Worm (Caenorhabditis elegans) whole organism, mixed stage, embryonic: ENCODE results near the gene ilcr-2.
A peak's percentile ranks its signal among the peaks of the same experiment; 100 is the strongest.

Experiments
- M03D4.4 ChIP-seq: sonication (generic microtip); optimal IDR thresholded peaks from 2 replicates; lab custom pipeline; 2017; ENCODE audit warnings: mild to moderate bottlenecking, missing genetic modification characterization, missing compliant biosample characterization
- bed-3 ChIP-seq: fragments of 200-800 bp; sonication (Bioruptor generic); optimal IDR thresholded peaks from 3 replicates; lab custom pipeline; 2018; ENCODE audit warnings: mild to moderate bottlenecking, missing genetic modification characterization, moderate library complexity, missing compliant biosample characterization
- blmp-1 ChIP-seq: fragments of 150-350 bp; optimal IDR thresholded peaks from 2 replicates; lab custom pipeline; 2014; ENCODE audit warnings: missing biosample characterization, missing genetic modification characterization
- ceh-83 ChIP-seq: fragments of 200-800 bp; sonication (Bioruptor generic); optimal IDR thresholded peaks from 2 replicates; lab custom pipeline; 2018; ENCODE audit warnings: mild to moderate bottlenecking, missing genetic modification characterization, missing compliant biosample characterization
- ces-1 ChIP-seq: fragments of 150-350 bp; optimal IDR thresholded peaks from 2 replicates; lab custom pipeline; 2014; ENCODE audit warnings: missing biosample characterization, missing genetic modification reagents, missing genetic modification characterization
- elt-1 ChIP-seq: sonication (generic microtip); optimal IDR thresholded peaks from 2 replicates; lab custom pipeline; 2017; ENCODE audit warnings: missing genetic modification characterization, mild to moderate bottlenecking, missing compliant biosample characterization, antibody characterized with exemption, moderate library complexity, borderline replicate concordance; ENCODE audit not compliant: insufficient read depth
- flh-1 ChIP-seq: fragments of 200-800 bp; sonication (Bioruptor generic); optimal IDR thresholded peaks from 2 replicates; lab custom pipeline; 2018; ENCODE audit warnings: mild to moderate bottlenecking, missing genetic modification characterization, moderate library complexity, missing compliant biosample characterization
- ham-2 ChIP-seq: fragments of 200-800 bp; sonication (Bioruptor generic); optimal IDR thresholded peaks from 2 replicates; lab custom pipeline; 2018; ENCODE audit warnings: mild to moderate bottlenecking, missing genetic modification characterization, missing compliant biosample characterization
- hlh-1 ChIP-seq: fragments of 150-350 bp; optimal IDR thresholded peaks from 2 replicates; lab custom pipeline; 2014; ENCODE audit warnings: missing biosample characterization, missing genetic modification reagents, missing genetic modification characterization
- lin-13 ChIP-seq: fragments of 150-350 bp; optimal IDR thresholded peaks from 2 replicates; lab custom pipeline; 2014; ENCODE audit warnings: missing biosample characterization, missing genetic modification characterization
- lin-32 ChIP-seq: fragments of 200-800 bp; sonication (Bioruptor generic); optimal IDR thresholded peaks from 2 replicates; lab custom pipeline; 2018; ENCODE audit warnings: mild to moderate bottlenecking, missing genetic modification characterization, missing compliant biosample characterization
- lsy-2 ChIP-seq: fragments of 150-350 bp; optimal IDR thresholded peaks from 2 replicates; lab custom pipeline; 2014; ENCODE audit warnings: missing biosample characterization, missing genetic modification characterization
- mab-5 ChIP-seq: fragments of 150-350 bp; optimal IDR thresholded peaks from 2 replicates; lab custom pipeline; 2014; ENCODE audit warnings: missing biosample characterization, missing genetic modification characterization
- mep-1 ChIP-seq: fragments of 150-350 bp; optimal IDR thresholded peaks from 2 replicates; lab custom pipeline; 2017; ENCODE audit warnings: missing biosample characterization, missing genetic modification reagents, missing genetic modification characterization, inconsistent platforms
- mls-2 ChIP-seq: sonication (generic microtip); optimal IDR thresholded peaks from 2 replicates; lab custom pipeline; 2016; ENCODE audit warnings: mild to moderate bottlenecking, missing genetic modification characterization, moderate library complexity, missing compliant biosample characterization
- nhr-12 ChIP-seq: fragments of 150-350 bp; optimal IDR thresholded peaks from 2 replicates; lab custom pipeline; 2014; ENCODE audit warnings: missing biosample characterization, missing genetic modification characterization
- nhr-2 ChIP-seq: fragments of 150-350 bp; optimal IDR thresholded peaks from 2 replicates; lab custom pipeline; 2014; ENCODE audit warnings: missing biosample characterization, missing genetic modification characterization
- nhr-237 ChIP-seq: fragments of 150-350 bp; optimal IDR thresholded peaks from 2 replicates; lab custom pipeline; 2014; ENCODE audit warnings: missing biosample characterization, missing genetic modification characterization
- nhr-28 ChIP-seq: fragments of 150-350 bp; optimal IDR thresholded peaks from 2 replicates; lab custom pipeline; 2014; ENCODE audit warnings: missing biosample characterization, missing genetic modification characterization
- nhr-76 ChIP-seq: sonication (generic microtip); optimal IDR thresholded peaks from 2 replicates; lab custom pipeline; 2017; ENCODE audit warnings: missing biosample characterization, missing genetic modification characterization
- pha-4 ChIP-seq: fragments of 150-350 bp; optimal IDR thresholded peaks from 2 replicates; lab custom pipeline; 2018; ENCODE audit warnings: missing biosample characterization, missing genetic modification reagents, missing genetic modification characterization
- sem-2 ChIP-seq: fragments of 200-800 bp; sonication (Bioruptor generic); optimal IDR thresholded peaks from 2 replicates; lab custom pipeline; 2018; ENCODE audit warnings: mild to moderate bottlenecking, missing genetic modification characterization, missing compliant biosample characterization
- snpc-4 ChIP-seq: fragments of 150-350 bp; optimal IDR thresholded peaks from 2 replicates; lab custom pipeline; 2014; ENCODE audit warnings: missing biosample characterization, missing genetic modification characterization
- sptf-1 ChIP-seq: sonication (generic microtip); optimal IDR thresholded peaks from 2 replicates; lab custom pipeline; 2017; ENCODE audit warnings: mild to moderate bottlenecking, missing genetic modification characterization, moderate library complexity, missing compliant biosample characterization
- tbx-8 ChIP-seq: fragments of 200-800 bp; sonication (Bioruptor generic); optimal IDR thresholded peaks from 2 replicates; lab custom pipeline; 2018; ENCODE audit warnings: mild to moderate bottlenecking, missing genetic modification characterization, moderate library complexity, missing compliant biosample characterization
- unc-120 ChIP-seq: sonication (generic microtip); optimal IDR thresholded peaks from 2 replicates; lab custom pipeline; 2017; ENCODE audit warnings: missing genetic modification characterization, missing compliant biosample characterization; ENCODE audit not compliant: poor library complexity, severe bottlenecking
- unc-62 ChIP-seq: fragments of 150-350 bp; optimal IDR thresholded peaks from 2 replicates; lab custom pipeline; 2014; ENCODE audit warnings: missing biosample characterization, missing genetic modification reagents, missing genetic modification characterization
- zip-8 ChIP-seq: fragments of 150-350 bp; optimal IDR thresholded peaks from 2 replicates; lab custom pipeline; 2014; ENCODE audit warnings: missing biosample characterization, missing genetic modification characterization
- ztf-11 ChIP-seq: fragments of 150-350 bp; optimal IDR thresholded peaks from 2 replicates; lab custom pipeline; 2014; ENCODE audit warnings: missing biosample characterization, missing genetic modification characterization

The ilcr-2 gene

ce11 chrII:5496375-5496774 lies 21.3 kb downstream of the ilcr-2 start, which contains the start of gene F12A10.1:
Gene F12A10.1, plus strand, starts transcription at chrII:5496540.
- no peak for TF ChIP-seq mep-1 (tag; lab: Kevin White, UChicago)
- TF ChIP-seq, all 35 proteins: peak for 0

DNA sequence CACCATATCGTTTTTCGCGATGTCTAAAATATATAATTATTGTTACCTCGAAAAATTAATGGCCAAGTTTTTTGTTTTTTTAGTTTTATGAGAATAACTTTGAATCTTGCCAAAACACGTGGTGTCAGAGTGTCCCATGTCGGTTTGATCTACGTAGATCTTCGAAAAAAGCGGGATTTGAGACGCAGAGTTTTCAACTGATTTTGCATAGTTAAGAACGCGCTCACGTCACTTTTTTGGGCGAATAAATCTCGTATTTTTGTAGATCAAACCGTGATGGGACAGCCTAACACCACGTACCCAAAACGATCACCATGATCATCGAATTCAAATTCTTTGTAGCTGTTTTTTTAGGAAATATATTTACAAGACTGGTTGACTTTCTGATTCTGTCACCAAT lies 22.5 kb downstream of the ilcr-2 start:
- TF ChIP-seq sem-2 (GFP tag; lab: Kevin White, UChicago) (no peak), hlh-1 (tag; lab: Kevin White, UChicago) (no peak), M03D4.4 (tag; lab: Kevin White, UChicago) (no peak), nhr-28 (no peak), sptf-1 (tag; lab: Kevin White, UChicago) (no peak), ztf-11 (no peak), nhr-237 (tag; lab: Kevin White, UChicago) (no peak), zip-8 (tag; lab: Kevin White, UChicago) (no peak), snpc-4 (tag; lab: Kevin White, UChicago) (no peak), ceh-83 (GFP tag; lab: Kevin White, UChicago) (no peak), nhr-2 (no peak), nhr-76 (no peak), unc-120 (no peak), mls-2 (tag; lab: Kevin White, UChicago) (no peak), nhr-12 (tag; lab: Kevin White, UChicago) (no peak)
- TF ChIP-seq, all 35 proteins: peak for 0

- TF ChIP-seq nhr-76, result no peak
- TF ChIP-seq mab-5, result no peak
- TF ChIP-seq nhr-2, result no peak
- no peak for TF ChIP-seq lin-13 (tag; lab: Kevin White, UChicago)
- TF ChIP-seq unc-62 (GFP tag; lab: Kevin White, UChicago), result no peak
- no peak for TF ChIP-seq lsy-2 (tag; lab: Kevin White, UChicago)
- no peak for TF ChIP-seq bed-3 (GFP tag; lab: Kevin White, UChicago)
- no peak for TF ChIP-seq tbx-8 (GFP tag; lab: Kevin White, UChicago)
- TF ChIP-seq lin-32 (GFP tag; lab: Kevin White, UChicago), result no peak
- no peak for TF ChIP-seq blmp-1 (tag; lab: Kevin White, UChicago)
- no peak for TF ChIP-seq pha-4 (tag; lab: Kevin White, UChicago)
- no peak for TF ChIP-seq mls-2 (tag; lab: Kevin White, UChicago)
- TF ChIP-seq ztf-11, result no peak
Observed at ce11 chrII:5498156-5498739, 23.2 kb downstream of the ilcr-2 start, which contains the start of the genes suex-1 and F12A10.9. Gene suex-1, minus strand, starts transcription at chrII:5498256. Gene F12A10.9, plus strand, starts transcription at chrII:5498689.

DNA sequence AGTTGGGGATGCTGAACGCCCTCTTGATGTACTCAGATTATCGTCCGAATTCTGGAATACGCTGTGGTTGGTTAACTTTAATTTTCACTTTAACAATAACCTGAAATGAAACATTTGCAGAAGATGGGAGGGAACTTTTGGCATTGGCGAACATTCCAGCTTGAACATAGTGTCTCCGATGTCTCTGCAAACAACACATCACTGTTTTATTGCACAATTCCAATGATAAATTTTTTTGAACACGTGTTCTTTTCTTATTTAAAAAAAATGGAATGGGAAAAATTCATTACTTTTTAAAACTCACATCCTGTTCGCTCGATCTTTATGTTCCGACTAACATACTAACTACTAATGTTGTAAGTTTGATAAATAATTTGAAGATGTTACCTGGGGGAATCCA lies 25.4 kb downstream of the ilcr-2 start, which contains the start of gene fzy-1:
Gene fzy-1 (plus strand): TSS at position 301 of the 400 bp plus-strand sequence.
- no peak for TF ChIP-seq sem-2 (GFP tag; lab: Kevin White, UChicago)

DNA sequence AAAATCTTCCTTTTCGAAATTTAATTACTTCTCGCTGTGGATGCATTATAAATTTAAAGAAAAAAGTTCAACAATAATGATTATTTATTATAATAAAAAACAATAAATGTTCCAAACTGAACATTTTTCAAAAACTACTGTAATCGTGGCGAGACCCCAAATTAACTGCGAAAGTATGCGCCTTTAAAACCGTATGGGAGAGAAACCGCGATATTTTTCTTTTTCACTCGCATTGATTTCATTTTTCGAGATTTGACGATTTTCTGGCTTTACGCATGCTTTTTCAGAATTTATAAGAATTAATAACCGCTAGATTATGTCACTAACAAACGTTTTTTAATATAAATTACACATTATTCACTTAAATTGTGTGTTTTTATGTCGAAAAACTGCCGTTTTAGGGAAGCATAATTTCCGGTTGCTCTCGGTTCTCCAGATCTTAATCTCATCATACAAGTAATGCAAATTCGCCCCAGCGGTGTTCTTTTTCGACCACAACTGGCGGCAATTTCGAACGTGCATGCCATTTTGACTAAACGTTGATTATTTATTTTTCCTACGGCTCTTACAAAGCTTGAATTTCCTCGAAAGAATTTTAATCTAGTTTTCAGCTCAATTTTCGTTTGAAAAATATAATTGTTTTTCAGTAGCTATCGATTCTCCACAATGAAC lies 26.1 kb downstream of the ilcr-2 start, which contains the start of gene F12A10.8:
Gene F12A10.8 (minus strand): TSS at position 79 of the 672 bp plus-strand sequence.
- TF ChIP-seq ces-1 (peak; percentile 89), ham-2 (GFP tag; lab: Kevin White, UChicago) (no peak), elt-1 (tag; lab: Kevin White, UChicago) (peak; percentile 52)

- TF ChIP-seq lin-32 (GFP tag; lab: Kevin White, UChicago) (no peak), lsy-2 (tag; lab: Kevin White, UChicago) (no peak), flh-1 (GFP tag; lab: Kevin White, UChicago) (no peak)
Observed at ce11 chrII:5503760-5504159, 28.7 kb downstream of the ilcr-2 start, which contains the start of gene cyp-44A1. Gene cyp-44A1, plus strand, starts transcription at chrII:5504044.
